Fruit fly (Drosophila melanogaster) whole organism, prepupa: ENCODE results near the gene snky.
A peak's percentile ranks its signal among the peaks of the same experiment; 100 is the strongest.

ENCODE experiments used
- CG10631 ChIP-seq: fragments of 200-800 bp; sonication (Bioruptor generic); optimal IDR thresholded peaks from 2 replicates; lab custom pipeline; 2016; ENCODE audit warnings: missing biosample characterization, missing genetic modification characterization
- CG10669 ChIP-seq: fragments of 200-800 bp; sonication (Bioruptor generic); optimal IDR thresholded peaks from 3 replicates; lab custom pipeline; 2018; ENCODE audit warnings: missing biosample characterization, mild to moderate bottlenecking, missing genetic modification characterization, moderate library complexity
- CG11762 ChIP-seq: fragments of 200-800 bp; sonication (Bioruptor generic); optimal IDR thresholded peaks from 3 replicates; lab custom pipeline; 2016; ENCODE audit warnings: missing biosample characterization, missing genetic modification characterization; ENCODE audit not compliant: insufficient read depth
- CG15336 ChIP-seq: fragments of 200-800 bp; sonication (Bioruptor generic); IDR thresholded peaks from 2 replicates; pipeline ENCODE4 v1.3.6; 2022; ENCODE audit warnings: missing biosample characterization, missing genetic modification characterization
- CG1621 ChIP-seq: fragments of 200-800 bp; sonication (Bioruptor generic); optimal IDR thresholded peaks from 3 replicates; lab custom pipeline; 2018; ENCODE audit warnings: missing biosample characterization, mild to moderate bottlenecking, missing genetic modification characterization
- CG16779 ChIP-seq: fragments of 200-800 bp; sonication (Bioruptor generic); optimal IDR thresholded peaks from 3 replicates; lab custom pipeline; 2017; ENCODE audit warnings: missing biosample characterization, mild to moderate bottlenecking, missing genetic modification characterization
- CG3032 ChIP-seq: fragments of 200-800 bp; optimal IDR thresholded peaks from 2 replicates; lab custom pipeline; 2019; ENCODE audit warnings: missing biosample characterization, mild to moderate bottlenecking, missing genetic modification characterization, moderate library complexity
- CG31627 ChIP-seq: fragments of 200-800 bp; sonication (Bioruptor generic); optimal IDR thresholded peaks from 3 replicates; lab custom pipeline; 2016; ENCODE audit warnings: missing biosample characterization, missing genetic modification characterization
- CG32006 ChIP-seq: fragments of 200-800 bp; sonication (Bioruptor generic); optimal IDR thresholded peaks from 3 replicates; lab custom pipeline; 2017; ENCODE audit warnings: missing biosample characterization, mild to moderate bottlenecking, missing genetic modification characterization
- CG3919 ChIP-seq: fragments of 200-800 bp; sonication (Bioruptor generic); optimal IDR thresholded peaks from 3 replicates; lab custom pipeline; 2016; ENCODE audit warnings: missing biosample characterization, missing genetic modification characterization
- CG4318 ChIP-seq: fragments of 200-800 bp; sonication (Bioruptor generic); optimal IDR thresholded peaks from 3 replicates; lab custom pipeline; 2017; ENCODE audit warnings: missing biosample characterization, mild to moderate bottlenecking, missing genetic modification characterization
- CG6163 ChIP-seq: fragments of 200-800 bp; sonication (Bioruptor generic); IDR thresholded peaks from 3 replicates; pipeline ENCODE4 v1.3.6; 2022; ENCODE audit warnings: missing biosample characterization, missing genetic modification characterization
- CG6792 ChIP-seq: fragments of 200-800 bp; sonication (Bioruptor generic); optimal IDR thresholded peaks from 3 replicates; lab custom pipeline; 2016; ENCODE audit warnings: missing biosample characterization, missing genetic modification characterization
- CG6808 ChIP-seq: fragments of 200-800 bp; sonication (Bioruptor generic); optimal IDR thresholded peaks from 3 replicates; lab custom pipeline; 2017; ENCODE audit warnings: missing biosample characterization, missing genetic modification characterization, mild to moderate bottlenecking, moderate library complexity, missing genetic modification reagents
- CG7368 ChIP-seq: fragments of 200-800 bp; sonication (Bioruptor generic); optimal IDR thresholded peaks from 3 replicates; lab custom pipeline; 2016; ENCODE audit warnings: missing biosample characterization, missing genetic modification characterization
- CG8119 ChIP-seq: fragments of 200-800 bp; sonication (Bioruptor generic); IDR thresholded peaks from 3 replicates; pipeline ENCODE4 v1.3.6; 2022; ENCODE audit warnings: missing biosample characterization, missing genetic modification characterization
- CG8319 ChIP-seq: fragments of 200-800 bp; sonication (Bioruptor generic); optimal IDR thresholded peaks from 3 replicates; lab custom pipeline; 2016; ENCODE audit warnings: missing biosample characterization, missing genetic modification characterization
- CG8632 ChIP-seq: fragments of 200-800 bp; sonication (Bioruptor generic); optimal IDR thresholded peaks from 3 replicates; lab custom pipeline; 2016; ENCODE audit warnings: missing biosample characterization, missing genetic modification characterization
- CG9139 ChIP-seq: fragments of 200-800 bp; sonication (Bioruptor generic); optimal IDR thresholded peaks from 3 replicates; lab custom pipeline; 2017; ENCODE audit warnings: missing biosample characterization, mild to moderate bottlenecking, missing genetic modification characterization
- Eip75B ChIP-seq: fragments of 200-800 bp; sonication (Bioruptor generic); optimal IDR thresholded peaks from 3 replicates; lab custom pipeline; 2016; ENCODE audit warnings: missing biosample characterization, missing genetic modification characterization
- Eip78C ChIP-seq: fragments of 200-800 bp; sonication (Bioruptor generic); peaks from one replicate; lab custom pipeline; 2016; ENCODE audit warnings: missing biosample characterization, missing genetic modification characterization
- Eip93F ChIP-seq: fragments of 200-800 bp; sonication (Bioruptor generic); optimal IDR thresholded peaks from 2 replicates; lab custom pipeline; 2016; ENCODE audit warnings: missing biosample characterization, mild to moderate bottlenecking, missing genetic modification characterization
- Ets21C ChIP-seq: fragments of 200-800 bp; sonication (Bioruptor generic); optimal IDR thresholded peaks from 3 replicates; lab custom pipeline; 2016; ENCODE audit warnings: missing biosample characterization, missing genetic modification characterization
- Ets96B ChIP-seq: fragments of 200-800 bp; optimal IDR thresholded peaks from 2 replicates; lab custom pipeline; 2019; ENCODE audit warnings: missing biosample characterization, mild to moderate bottlenecking, missing genetic modification characterization, moderate library complexity
- Gug ChIP-seq: fragments of 200-800 bp; sonication (Bioruptor generic); IDR thresholded peaks from 2 replicates; pipeline ENCODE4 v1.3.6; 2022; ENCODE audit warnings: missing biosample characterization, missing genetic modification characterization
- Hr38 ChIP-seq: sonication (Bioruptor generic); optimal IDR thresholded peaks from 2 replicates; lab custom pipeline; 2016; ENCODE audit warnings: missing biosample characterization, missing genetic modification characterization
- Hr39 ChIP-seq: fragments of 200-800 bp; sonication (Bioruptor generic); optimal IDR thresholded peaks from 2 replicates; lab custom pipeline; 2016; ENCODE audit warnings: missing biosample characterization, missing genetic modification characterization
- Hr4 ChIP-seq: fragments of 200-800 bp; sonication (Bioruptor generic); optimal IDR thresholded peaks from 3 replicates; lab custom pipeline; 2016; ENCODE audit warnings: missing biosample characterization, missing genetic modification characterization
- OdsH ChIP-seq: fragments of 200-800 bp; sonication (Bioruptor generic); optimal IDR thresholded peaks from 3 replicates; lab custom pipeline; 2016; ENCODE audit warnings: missing biosample characterization, missing genetic modification characterization
- Smox ChIP-seq: fragments of 200-800 bp; sonication (Bioruptor generic); optimal IDR thresholded peaks from 3 replicates; lab custom pipeline; 2016; ENCODE audit warnings: missing biosample characterization, missing genetic modification characterization
- achi ChIP-seq: fragments of 200-800 bp; sonication (Bioruptor generic); optimal IDR thresholded peaks from 3 replicates; lab custom pipeline; 2016; ENCODE audit warnings: missing biosample characterization, missing genetic modification characterization
- acj6 ChIP-seq: fragments of 200-800 bp; sonication (Bioruptor generic); optimal IDR thresholded peaks from 3 replicates; lab custom pipeline; 2016; ENCODE audit warnings: missing biosample characterization, missing genetic modification characterization
- cyc ChIP-seq: fragments of 200-800 bp; sonication (Bioruptor generic); optimal IDR thresholded peaks from 3 replicates; lab custom pipeline; 2016; ENCODE audit warnings: missing biosample characterization, missing genetic modification characterization
- dsx ChIP-seq: fragments of 200-800 bp; optimal IDR thresholded peaks from 3 replicates; lab custom pipeline; 2019; ENCODE audit warnings: missing biosample characterization, mild to moderate bottlenecking, missing genetic modification characterization, moderate library complexity; ENCODE audit not compliant: poor library complexity, severe bottlenecking
- eg ChIP-seq: fragments of 200-800 bp; sonication (Bioruptor generic); IDR thresholded peaks from 3 replicates; pipeline ENCODE4 v1.3.6; 2022; ENCODE audit warnings: missing biosample characterization, missing genetic modification characterization
- esn ChIP-seq: fragments of 200-800 bp; sonication (Bioruptor generic); optimal IDR thresholded peaks from 2 replicates; lab custom pipeline; 2016; ENCODE audit warnings: missing biosample characterization, mild to moderate bottlenecking, missing genetic modification characterization, moderate library complexity
- fd85E ChIP-seq: fragments of 200-800 bp; sonication (Bioruptor generic); optimal IDR thresholded peaks from 3 replicates; lab custom pipeline; 2016; ENCODE audit warnings: missing biosample characterization, missing genetic modification characterization
- net ChIP-seq: fragments of 200-800 bp; sonication (Bioruptor generic); optimal IDR thresholded peaks from 3 replicates; lab custom pipeline; 2016; ENCODE audit warnings: missing biosample characterization, missing genetic modification characterization
- spab ChIP-seq: fragments of 200-800 bp; sonication (Bioruptor generic); optimal IDR thresholded peaks from 2 replicates; lab custom pipeline; 2017; ENCODE audit warnings: missing biosample characterization, mild to moderate bottlenecking, missing genetic modification characterization, missing genetic modification reagents
- ss ChIP-seq, 2 experiments: fragments of 200-800 bp; sonication (Bioruptor generic); optimal IDR thresholded peaks; 2 replicates in 1 of 2; 3 replicates in 1 of 2; lab custom pipeline; 2017 to 2018; ENCODE audit warnings: mild to moderate bottlenecking in 2 of 2, missing biosample characterization in 2 of 2, missing genetic modification characterization in 2 of 2, moderate library complexity in 1 of 2
- svp ChIP-seq: fragments of 200-800 bp; sonication (Bioruptor generic); peaks from one replicate; lab custom pipeline; 2016; ENCODE audit warnings: missing biosample characterization, missing genetic modification characterization
- vri ChIP-seq: fragments of 200-800 bp; sonication (Bioruptor generic); optimal IDR thresholded peaks from 3 replicates; lab custom pipeline; 2016; ENCODE audit warnings: missing biosample characterization, mild to moderate bottlenecking, missing genetic modification characterization

Gene snky

DNA sequence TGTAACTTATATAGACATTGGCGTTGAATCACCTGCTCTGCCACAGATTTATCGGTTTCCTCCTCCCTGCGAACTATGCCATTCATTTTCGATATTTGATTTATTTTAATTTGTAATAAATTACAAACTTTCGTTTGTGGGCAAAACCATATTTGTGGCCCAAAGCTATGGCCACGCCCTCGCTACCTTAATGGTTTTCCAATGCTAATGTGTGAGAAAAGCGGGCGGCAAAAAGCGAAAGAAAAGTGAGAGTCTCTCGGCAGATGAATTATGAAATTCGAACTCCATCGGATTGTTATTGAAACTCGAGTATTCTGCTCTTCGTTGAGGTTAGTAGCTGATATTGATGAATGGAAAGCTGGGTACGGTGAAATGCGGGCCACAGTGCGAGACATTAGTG is 5.0 kb upstream of the snky start:
- TF ChIP-seq svp (GFP tag; lab: Kevin White, UChicago), result no peak
- TF ChIP-seq CG16779 (tag; lab: Kevin White, UChicago), result no peak
- no peak for TF ChIP-seq CG6792 (GFP tag; lab: Kevin White, UChicago)
- TF ChIP-seq CG8632 (GFP tag; lab: Kevin White, UChicago), result no peak

- no peak for TF ChIP-seq ss (GFP tag; optimal IDR thresholded peaks at IDR 0.05; lab: Kevin White, UChicago)
- TF ChIP-seq CG9139 (GFP tag; lab: Kevin White, UChicago), result no peak
- TF ChIP-seq CG16779 (tag; lab: Kevin White, UChicago), result no peak
- TF ChIP-seq svp (GFP tag; lab: Kevin White, UChicago), result no peak
- no peak for TF ChIP-seq CG3032 (tag; lab: Kevin White, UChicago)
- TF ChIP-seq Hr38, result no peak
- TF ChIP-seq CG15336, result no peak
- TF ChIP-seq esn (GFP tag; lab: Kevin White, UChicago), result no peak
- no peak for TF ChIP-seq CG7368
- TF ChIP-seq CG32006 (GFP tag; lab: Kevin White, UChicago), result no peak
- TF ChIP-seq CG6163 (GFP tag; lab: Robert Waterston, UW), result no peak
- TF ChIP-seq Gug, result no peak
- no peak for TF ChIP-seq dsx (GFP tag; lab: Kevin White, UChicago)
- no peak for TF ChIP-seq fd85E (GFP tag; lab: Kevin White, UChicago)
- no peak for TF ChIP-seq Smox (GFP tag; lab: Kevin White, UChicago)
Observed at dm6 chr3L:13170251-13170761, 4.0 kb upstream of the snky start.

- TF ChIP-seq CG10669 (GFP tag; lab: Kevin White, UChicago) (peak; percentile 15), CG3032 (tag; lab: Kevin White, UChicago) (peak; percentile 67), CG4318 (no peak), Gug (no peak), CG6808 (peak; percentile 33), Hr38 (no peak), svp (GFP tag; lab: Kevin White, UChicago) (peak; percentile 45), Eip78C (GFP tag; lab: Kevin White, UChicago) (peak; percentile 42), CG31627 (GFP tag; lab: Kevin White, UChicago) (no peak), Ets96B (peak; percentile 37), OdsH (GFP tag; lab: Kevin White, UChicago) (peak; percentile 21), CG8319 (GFP tag; lab: Kevin White, UChicago) (no peak), CG32006 (GFP tag; lab: Kevin White, UChicago) (peak; percentile 31), achi (peak; percentile 3), spab (GFP tag; lab: Kevin White, UChicago) (peak; percentile 28), CG10631 (GFP tag; lab: Kevin White, UChicago) (peak; percentile 14), vri (GFP tag; lab: Kevin White, UChicago) (no peak)
- TF ChIP-seq, all 60 proteins: peak for 11
Observed at dm6 chr3L:13172949-13173348, 1.3 kb upstream of the snky start.

DNA sequence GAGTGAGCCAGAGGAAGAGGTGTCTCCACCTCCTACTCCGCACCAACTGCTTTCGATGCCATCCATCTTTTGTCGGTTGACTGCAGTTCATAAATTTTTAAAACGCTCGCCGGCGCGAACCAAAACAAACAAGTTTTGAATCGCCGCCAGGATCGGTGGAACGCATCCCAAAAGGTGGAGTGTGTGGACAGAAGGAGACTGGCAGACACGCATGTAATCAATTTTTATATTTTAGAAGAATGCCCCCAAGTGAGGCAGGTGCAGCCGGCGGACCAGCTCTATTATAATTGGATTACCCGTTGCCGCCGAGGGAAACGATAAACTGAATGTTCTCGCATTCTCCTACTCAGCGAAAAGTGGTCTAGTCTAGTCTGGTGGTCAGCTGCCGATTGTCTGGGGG is 541 bp upstream of the snky start:
- TF ChIP-seq Eip78C (GFP tag; lab: Kevin White, UChicago) (peak; percentile 51), ss (GFP tag; optimal IDR thresholded peaks at IDR 0.05; lab: Kevin White, UChicago) (peak in 1 of 2 experiments; percentile 75), Ets21C (GFP tag; lab: Kevin White, UChicago) (no peak), CG8119 (GFP tag; lab: Robert Waterston, UW) (no peak), svp (GFP tag; lab: Kevin White, UChicago) (peak; percentile 2), dsx (GFP tag; lab: Kevin White, UChicago) (peak; percentile 17)

DNA sequence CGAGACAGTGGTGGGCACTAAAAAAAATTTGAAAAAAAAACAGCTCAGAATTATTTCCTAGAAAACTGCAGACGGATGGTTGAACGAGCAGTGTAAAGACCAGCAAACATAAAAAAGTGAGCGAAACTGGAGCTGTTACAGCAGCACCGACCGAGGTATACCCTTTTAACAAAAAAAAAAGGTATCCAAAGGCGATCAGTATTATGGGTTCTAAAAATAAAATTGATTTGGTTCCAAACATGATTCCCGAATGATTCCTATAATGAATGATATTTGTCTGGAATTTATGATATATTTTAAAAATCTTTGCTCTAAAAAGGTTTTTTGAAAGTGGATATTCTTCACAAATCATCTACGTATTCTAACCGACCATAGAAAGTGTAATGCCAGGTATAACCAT is 3.9 kb downstream of the snky start:
- TF ChIP-seq achi, result peak; percentile 34
- TF ChIP-seq CG32006 (GFP tag; lab: Kevin White, UChicago), result peak; percentile 52
- peak; percentile 53 for TF ChIP-seq Eip75B
- TF ChIP-seq svp (GFP tag; lab: Kevin White, UChicago), result peak; percentile 62
- TF ChIP-seq CG3919 (GFP tag; lab: Kevin White, UChicago), result peak; percentile 48
- TF ChIP-seq Hr39 (GFP tag; lab: Kevin White, UChicago), result no peak
- no peak for TF ChIP-seq CG8119 (GFP tag; lab: Robert Waterston, UW)
- TF ChIP-seq eg (GFP tag; lab: Robert Waterston, UW), result no peak
- peak; percentile 20 for TF ChIP-seq CG1621 (tag; lab: Kevin White, UChicago)
- no peak for TF ChIP-seq Gug
- TF ChIP-seq Eip93F (GFP tag; lab: Kevin White, UChicago), result no peak
- TF ChIP-seq CG11762, result no peak
- TF ChIP-seq cyc (GFP tag; lab: Kevin White, UChicago), result no peak
- TF ChIP-seq net (GFP tag; lab: Kevin White, UChicago), result peak; percentile 11
- peak; percentile 13 for TF ChIP-seq CG6792 (GFP tag; lab: Kevin White, UChicago)
- TF ChIP-seq Hr4, result no peak
- peak; percentile 13 for TF ChIP-seq CG4318
- TF ChIP-seq acj6 (GFP tag; lab: Kevin White, UChicago), result peak; percentile 46
- TF ChIP-seq CG3032 (tag; lab: Kevin White, UChicago), result peak; percentile 68
- no peak for TF ChIP-seq CG15336
- peak; percentile 9 for TF ChIP-seq CG16779 (tag; lab: Kevin White, UChicago)
- peak; percentile 68 for TF ChIP-seq CG6808
